Fruit fly (Drosophila melanogaster) whole organism: ENCODE measurements around the gene CG4291.

ENCODE experiments used
- CG8478 ChIP-seq: fragments of >200 bp; optimal IDR thresholded peaks from 2 replicates; lab custom pipeline; 2018; ENCODE audit warnings: inconsistent platforms
- Dll ChIP-seq: fragments of >200 bp; optimal IDR thresholded peaks from 2 replicates; lab custom pipeline; 2017
- EcR ChIP-seq, 2 experiments: fragments of >200 bp; optimal IDR thresholded peaks; 2 replicates each; lab custom pipeline; 2017; ENCODE audit warnings: missing biosample characterization in 2 of 2, missing genetic modification characterization in 2 of 2, missing genetic modification reagents in 2 of 2
- pan ChIP-seq: fragments of >200 bp; optimal IDR thresholded peaks from 2 replicates; lab custom pipeline; 2017
- psq ChIP-seq: fragments of >200 bp; optimal IDR thresholded peaks from 2 replicates; lab custom pipeline; 2017
- usp ChIP-seq: fragments of >200 bp; optimal IDR thresholded peaks from 2 replicates; lab custom pipeline; 2017; ENCODE audit warnings: missing biosample characterization, missing genetic modification characterization, mixed read lengths

Gene CG4291

DNA sequence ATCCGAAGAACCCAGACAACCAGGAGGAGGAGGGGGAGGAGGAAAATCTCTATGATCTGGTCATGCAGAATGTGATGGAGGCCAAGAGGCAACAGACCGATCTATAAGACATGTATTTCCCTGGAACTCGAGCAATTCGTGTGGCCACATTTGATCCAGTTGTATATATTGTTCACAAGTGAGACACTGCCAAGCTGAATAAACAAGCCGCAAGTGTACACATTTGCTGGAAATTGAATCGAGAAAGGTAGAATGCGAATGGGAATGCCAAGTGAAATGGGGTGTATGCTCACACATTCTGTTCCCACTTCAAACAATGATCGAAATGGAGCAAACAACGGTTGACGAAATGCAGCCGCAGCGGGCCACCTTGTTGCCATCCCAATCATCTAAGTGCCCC lies 3.5 kb upstream of the CG4291 start:
- no peak for TF ChIP-seq Dll
- no peak for TF ChIP-seq CG8478
- TF ChIP-seq pan, result no peak
- no peak for TF ChIP-seq EcR (GFP tag; optimal IDR thresholded peaks at IDR 0.05; lab: Kevin White, UChicago)
- TF ChIP-seq psq (lab: Kevin White, UChicago), result no peak
- TF ChIP-seq usp (GFP tag; lab: Kevin White, UChicago), result no peak

DNA sequence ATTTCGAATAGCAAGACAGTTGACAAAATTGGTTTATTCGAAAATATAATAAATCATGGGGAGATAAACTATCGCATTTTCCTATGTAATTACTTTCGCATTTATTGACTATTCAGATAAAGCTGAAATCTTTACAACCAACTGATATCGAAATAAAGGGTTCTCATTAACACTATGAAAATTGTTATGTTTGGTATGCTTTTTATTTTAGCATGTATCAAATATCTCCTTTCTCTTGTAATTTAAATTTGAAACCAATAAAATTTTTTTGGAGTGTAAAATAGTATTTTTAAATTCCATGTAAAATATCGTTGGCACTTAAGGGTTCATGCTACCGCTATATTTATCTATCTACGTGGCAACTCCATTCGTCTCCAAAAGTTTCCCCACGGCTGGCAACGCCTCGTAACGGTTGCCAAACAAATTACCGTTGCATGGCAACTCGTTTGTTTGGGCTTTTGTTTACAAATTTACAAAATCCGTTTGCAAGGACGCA lies 2.6 kb upstream of the CG4291 start, which contains the start of gene CG13949:
Gene CG13949 (plus strand): TSS at position 286 of the 496 bp plus-strand sequence.
- TF ChIP-seq Dll (no peak), CG8478 (no peak), psq (lab: Kevin White, UChicago) (no peak), pan (no peak), EcR (GFP tag; optimal IDR thresholded peaks at IDR 0.05; lab: Kevin White, UChicago) (no peak), usp (GFP tag; lab: Kevin White, UChicago) (no peak)

DNA sequence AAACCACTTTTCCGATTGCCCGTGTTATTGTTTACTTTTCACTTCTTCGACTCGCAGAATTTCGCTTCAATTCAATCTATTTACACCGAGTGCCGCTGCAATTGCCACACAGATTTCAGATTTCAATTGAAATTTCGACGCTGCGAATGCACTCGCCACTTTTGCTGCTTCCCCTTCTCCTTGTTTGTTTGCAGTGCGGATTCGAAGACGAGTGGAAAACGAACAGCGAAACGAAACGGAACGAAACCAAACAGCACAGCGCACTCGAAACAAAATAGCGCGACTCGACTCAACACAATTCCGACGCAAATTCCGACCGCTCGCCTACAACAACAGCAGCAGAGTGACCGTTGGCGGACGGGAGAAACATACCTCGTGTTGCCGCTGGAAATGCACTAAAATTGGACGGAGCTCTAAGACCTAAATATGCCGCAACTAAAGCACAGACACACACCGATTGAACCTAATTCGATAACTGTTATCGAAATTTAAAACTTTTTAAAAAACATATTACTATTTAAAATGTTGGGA lies 1.7 kb downstream of the CG4291 start, which contains the start of gene drongo:
Gene drongo (minus strand): TSS at position 345 of the 531 bp plus-strand sequence.
- TF ChIP-seq EcR (GFP tag; optimal IDR thresholded peaks at IDR 0.05; lab: Kevin White, UChicago) (no peak), pan (no peak), psq (lab: Kevin White, UChicago) (no peak), Dll (no peak), usp (GFP tag; lab: Kevin White, UChicago) (no peak), CG8478 (no peak)

DNA sequence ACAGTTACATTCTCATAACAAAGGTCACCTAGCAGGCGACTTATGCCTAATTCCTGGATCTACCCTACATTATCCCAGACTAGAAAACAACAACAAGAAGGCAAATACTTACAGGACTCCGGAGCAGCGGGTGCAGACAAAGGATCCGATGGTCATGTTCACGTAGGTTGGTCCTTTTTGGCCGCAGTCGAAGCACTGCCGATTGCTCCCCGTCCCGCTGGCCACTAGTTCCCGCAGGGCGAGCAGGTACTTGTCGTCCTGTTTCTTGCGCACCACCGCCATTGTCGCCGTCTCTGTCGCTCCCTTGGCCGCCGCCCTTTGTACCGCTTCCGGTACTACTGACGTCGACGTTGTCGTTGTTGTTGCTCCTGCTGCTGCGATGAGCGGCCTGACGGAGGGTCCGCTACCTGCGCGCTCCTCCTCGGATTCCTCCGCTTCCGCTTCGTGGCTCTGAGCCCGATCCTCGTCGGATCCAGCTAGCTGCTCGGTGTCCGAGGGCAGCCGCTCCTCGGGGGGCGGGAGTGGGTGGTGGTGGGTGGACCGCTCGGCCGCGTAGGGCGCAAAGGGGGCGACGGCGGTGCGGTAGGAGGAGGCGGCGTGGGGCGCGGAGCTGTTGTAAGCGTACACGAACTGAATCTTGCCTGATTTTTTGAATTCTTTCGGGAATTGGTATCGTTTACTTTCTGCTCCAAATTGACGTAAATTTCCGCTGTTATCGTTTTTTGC lies 2.6 kb downstream of the CG4291 start:
- TF ChIP-seq EcR (GFP tag; optimal IDR thresholded peaks at IDR 0.05; lab: Kevin White, UChicago) (no peak), pan (no peak), Dll (no peak), CG8478 (no peak), usp (GFP tag; lab: Kevin White, UChicago) (no peak), psq (lab: Kevin White, UChicago) (no peak)

DNA sequence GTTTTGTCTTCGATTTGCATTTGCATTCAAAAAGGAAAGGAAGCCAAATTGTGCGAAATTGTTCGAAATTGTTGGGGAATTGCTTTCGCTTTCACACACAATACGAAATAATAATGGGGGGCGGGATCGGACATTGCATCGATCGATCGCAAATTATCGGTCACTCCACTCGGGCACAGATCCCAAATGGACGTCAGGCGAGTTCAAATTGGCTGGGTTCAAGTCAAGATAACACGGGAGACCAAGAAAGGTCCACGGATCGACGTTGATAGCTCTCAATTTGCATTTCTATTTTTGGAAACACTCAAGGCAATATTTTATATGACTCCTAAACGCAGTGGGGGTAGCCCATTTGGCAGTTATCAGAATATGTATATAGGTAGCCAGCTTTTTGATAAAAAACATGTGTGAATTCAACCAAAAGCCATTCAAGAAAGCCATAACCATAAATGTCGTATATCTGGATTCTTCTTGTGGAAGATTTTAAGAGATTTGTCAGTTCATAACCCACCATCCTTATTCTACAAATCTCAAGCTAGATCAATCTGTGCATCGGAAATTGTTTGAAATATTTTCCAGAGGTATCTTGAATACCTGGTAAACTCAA lies 3.3 kb downstream of the CG4291 start:
- no peak for TF ChIP-seq EcR (GFP tag; optimal IDR thresholded peaks at IDR 0.05; lab: Kevin White, UChicago)

DNA sequence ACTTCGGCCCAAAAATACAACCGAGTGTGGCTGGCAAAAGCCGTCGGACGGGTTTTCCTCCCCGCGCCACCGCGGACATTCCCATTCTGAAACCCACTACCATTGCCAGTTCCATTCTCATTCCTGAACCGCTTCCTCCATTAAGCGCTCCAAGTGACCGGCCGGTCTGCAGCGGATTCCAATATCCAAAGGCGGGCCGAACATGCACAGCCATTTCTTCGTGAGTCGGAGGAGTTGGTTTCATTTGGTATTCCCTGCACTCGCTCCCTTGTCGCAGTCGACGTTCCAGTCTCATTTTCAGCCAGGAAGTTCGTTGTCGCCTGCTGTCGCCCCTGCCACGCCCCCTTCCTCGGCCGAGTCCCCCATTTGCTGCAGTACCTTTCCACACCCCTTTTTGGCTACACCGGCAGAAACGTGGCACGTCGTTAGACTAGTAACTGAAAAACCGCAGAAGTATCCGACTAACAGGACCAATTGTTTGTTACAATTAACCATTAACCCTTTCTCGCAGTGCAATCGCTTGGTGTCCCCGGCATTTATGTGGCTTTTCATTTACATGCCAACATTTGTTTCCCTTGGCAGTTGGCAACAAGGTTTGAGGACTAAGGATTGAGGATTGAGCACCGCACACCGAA lies 4.4 kb downstream of the CG4291 start:
- TF ChIP-seq psq (lab: Kevin White, UChicago) (no peak), EcR (GFP tag; optimal IDR thresholded peaks at IDR 0.05; lab: Kevin White, UChicago) (no peak), pan (no peak), usp (GFP tag; lab: Kevin White, UChicago) (no peak)

DNA sequence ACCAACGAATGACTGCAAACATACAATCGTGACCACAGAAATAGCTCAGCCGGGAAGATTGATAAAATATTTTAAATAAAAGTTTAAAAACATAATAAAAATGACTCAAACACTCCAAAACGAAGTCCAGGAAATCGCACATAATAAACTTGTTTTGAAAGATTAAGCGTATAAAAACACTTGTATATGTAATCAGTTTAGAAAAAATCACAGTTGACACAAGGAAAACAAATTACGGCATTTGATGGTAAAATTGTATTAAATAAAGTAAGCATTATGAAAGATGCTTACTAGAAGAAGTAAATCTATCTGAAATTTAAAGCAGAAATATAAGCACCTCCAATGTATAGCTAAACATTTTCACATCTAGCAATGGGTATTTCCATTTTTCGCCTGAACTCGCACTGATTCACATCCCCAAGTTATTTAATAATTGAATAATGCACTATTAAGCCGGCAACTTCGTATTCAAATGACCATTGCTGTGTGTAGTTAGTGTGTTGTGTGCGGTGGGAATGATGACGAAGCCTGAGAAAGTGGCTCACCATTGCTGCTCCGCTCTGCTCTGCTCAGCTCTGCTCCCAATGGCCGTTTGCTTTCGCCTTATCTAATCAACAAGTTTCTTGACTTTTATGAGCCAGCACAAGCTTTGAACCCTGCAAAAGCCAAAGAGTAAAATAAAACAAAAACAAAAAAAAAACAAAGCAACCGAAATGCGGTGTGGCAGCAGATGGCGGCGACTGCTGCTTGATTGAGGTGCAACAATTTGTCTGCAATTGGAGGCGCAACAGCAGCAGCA lies 5.1 kb downstream of the CG4291 start:
- TF ChIP-seq Dll (no peak), psq (lab: Kevin White, UChicago) (no peak), pan (no peak)

DNA sequence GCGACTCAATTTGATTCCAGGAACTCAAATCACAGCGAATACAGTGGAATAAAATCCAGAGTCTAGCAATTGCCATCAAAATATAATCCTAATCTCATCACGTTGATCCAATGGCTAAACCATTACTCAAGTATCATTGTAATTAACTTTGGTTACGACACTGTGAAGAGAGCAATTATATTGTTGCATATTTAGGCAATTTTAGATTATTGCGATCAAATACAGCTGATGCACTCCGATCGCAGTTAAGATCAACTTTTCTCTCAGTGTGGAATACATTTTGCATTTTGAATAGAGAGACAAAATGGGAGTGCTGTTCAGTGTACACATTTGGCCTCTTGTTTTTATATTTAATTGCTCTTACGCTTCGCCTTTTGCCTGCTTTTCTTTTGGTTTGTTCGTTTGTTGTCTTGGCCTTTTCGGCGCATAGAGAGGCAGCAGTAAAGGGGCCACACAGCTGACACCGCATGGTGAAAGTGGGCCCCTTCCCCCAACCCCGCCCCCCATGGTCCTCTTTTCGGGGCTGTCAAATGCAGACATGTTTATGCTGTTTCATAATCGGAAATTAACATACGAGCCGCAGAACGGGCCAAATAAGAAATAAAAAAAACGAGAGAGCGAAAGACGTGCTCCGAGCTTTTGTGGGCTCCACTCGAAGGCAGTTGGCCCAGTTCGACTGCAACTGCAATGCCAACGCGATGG lies 6.2 kb downstream of the CG4291 start:
- TF ChIP-seq pan (no peak), CG8478 (no peak), usp (GFP tag; lab: Kevin White, UChicago) (no peak), psq (lab: Kevin White, UChicago) (no peak), EcR (GFP tag; optimal IDR thresholded peaks at IDR 0.05; lab: Kevin White, UChicago) (no peak), Dll (no peak)

DNA sequence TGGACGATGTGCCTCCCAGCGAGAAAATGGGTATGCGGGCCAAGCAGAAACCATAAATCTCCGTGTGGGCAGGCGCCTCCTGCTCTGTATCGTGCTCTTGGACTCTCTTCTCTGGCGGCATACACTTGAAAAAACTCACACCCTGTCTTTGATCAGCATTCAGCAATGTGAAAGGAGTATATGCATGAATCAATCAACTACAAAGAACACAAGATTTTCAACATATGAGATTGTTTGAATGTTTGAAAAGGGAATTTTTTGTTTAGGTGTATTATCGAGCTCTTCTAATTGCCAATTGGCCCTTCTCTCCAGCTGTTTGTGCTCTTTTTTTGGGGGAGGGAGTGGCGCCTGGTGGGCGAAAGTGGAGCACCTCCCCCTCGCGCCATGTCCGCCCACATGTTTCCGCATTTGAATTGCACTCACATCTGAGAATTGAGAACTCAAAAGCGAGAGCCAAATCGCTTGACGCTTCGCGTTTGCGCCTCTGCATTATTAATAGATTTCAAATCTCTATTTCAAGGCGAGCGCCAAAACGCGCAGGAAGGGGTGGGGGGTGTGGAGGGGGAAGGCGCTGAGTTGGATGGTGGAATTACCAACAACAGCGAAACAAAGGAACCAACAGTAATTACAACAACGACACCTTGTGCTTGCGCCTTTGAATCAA lies 7.1 kb downstream of the CG4291 start:
- TF ChIP-seq Dll (no peak), EcR (GFP tag; optimal IDR thresholded peaks at IDR 0.05; lab: Kevin White, UChicago) (no peak), pan (no peak), usp (GFP tag; lab: Kevin White, UChicago) (no peak), psq (lab: Kevin White, UChicago) (no peak), CG8478 (no peak)

DNA sequence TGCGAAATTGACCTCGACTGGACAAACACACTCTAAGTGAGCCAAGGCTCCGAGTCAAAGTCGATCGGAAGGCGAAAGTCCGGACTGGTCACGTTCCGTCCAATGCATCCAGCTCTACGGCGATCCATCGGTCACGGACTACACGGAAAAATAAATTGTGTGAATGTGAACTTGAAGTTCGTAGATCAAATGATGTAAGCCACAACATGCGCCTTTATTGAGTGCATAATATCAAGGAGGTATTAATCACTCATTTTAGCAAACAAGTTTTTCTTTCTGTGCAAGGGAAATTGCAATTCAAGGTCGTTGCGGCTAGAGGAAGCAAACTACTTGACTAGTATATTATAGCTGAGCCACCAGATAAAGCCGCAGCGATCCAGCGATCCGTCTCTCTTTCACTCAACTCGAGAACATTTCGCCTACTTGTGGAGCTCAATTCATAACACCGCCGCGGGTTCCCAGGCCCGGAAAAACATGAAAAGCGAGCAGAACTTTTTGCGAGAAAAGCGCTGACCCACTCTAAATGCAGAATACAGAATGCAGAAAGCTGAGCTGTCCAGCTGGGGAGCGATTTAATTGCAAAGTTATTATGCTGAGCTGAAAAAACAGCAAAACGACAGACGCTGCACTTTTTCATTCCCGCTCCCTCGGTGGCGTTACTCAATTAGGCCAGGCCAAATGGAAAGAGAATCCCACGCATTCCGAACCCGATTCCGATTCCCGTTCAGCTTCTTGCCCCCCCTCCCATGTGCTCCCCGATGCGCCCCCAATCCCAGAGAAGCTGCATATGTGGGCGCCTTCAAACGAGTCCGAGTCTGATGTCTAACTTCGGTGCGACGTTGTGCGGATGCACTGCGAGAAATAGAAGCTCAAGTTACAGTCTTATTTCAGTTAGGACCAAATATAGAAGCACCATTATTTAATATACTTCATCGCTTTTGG lies 8.4 kb downstream of the CG4291 start:
- TF ChIP-seq EcR (GFP tag; optimal IDR thresholded peaks at IDR 0.05; lab: Kevin White, UChicago) (no peak), usp (GFP tag; lab: Kevin White, UChicago) (no peak)
